Fruit fly (Drosophila melanogaster) whole organism, embryonic: Measurements from ENCODE around the gene Vps52.

Experiments
- Abd-B ChIP-seq: fragments of 200-800 bp; sonication (Bioruptor generic); optimal IDR thresholded peaks from 2 replicates; lab custom pipeline; 2018; ENCODE audit warnings: missing biosample characterization, mild to moderate bottlenecking, missing genetic modification characterization, moderate library complexity
- Ada2b ChIP-seq: fragments of 200-800 bp; sonication (Bioruptor generic); IDR thresholded peaks from 2 replicates; pipeline ENCODE4 v1.3.6; 2022; ENCODE audit warnings: missing biosample characterization, missing genetic modification characterization
- Antp ChIP-seq: fragments of 200-800 bp; sonication (Bioruptor generic); optimal IDR thresholded peaks from 3 replicates; lab custom pipeline; 2016; ENCODE audit warnings: missing biosample characterization, missing genetic modification characterization
- Atf3 ChIP-seq: fragments of 200-800 bp; sonication (Bioruptor generic); optimal IDR thresholded peaks from 3 replicates; lab custom pipeline; 2016; ENCODE audit warnings: missing biosample characterization, missing genetic modification characterization
- Awh ChIP-seq: fragments of 200-800 bp; sonication (Bioruptor generic); IDR thresholded peaks from 2 replicates; pipeline ENCODE4, ENCODE4 v1.3.6; 2022; ENCODE audit warnings: missing biosample characterization, missing genetic modification characterization
- B-H1 ChIP-seq: fragments of 200-800 bp; sonication (Bioruptor generic); IDR thresholded peaks from 3 replicates; pipeline ENCODE4 v1.3.6; 2022; ENCODE audit warnings: missing biosample characterization, missing genetic modification characterization
- CG11723 ChIP-seq: fragments of 200-800 bp; sonication (Bioruptor generic); optimal IDR thresholded peaks from 2 replicates; lab custom pipeline; 2017; ENCODE audit warnings: missing biosample characterization, mild to moderate bottlenecking, missing genetic modification characterization
- CG12391 ChIP-seq: fragments of 200-800 bp; sonication (Bioruptor generic); optimal IDR thresholded peaks from 3 replicates; lab custom pipeline; 2018; ENCODE audit warnings: missing biosample characterization, mild to moderate bottlenecking, missing genetic modification characterization, moderate library complexity
- CG12769 ChIP-seq: fragments of 200-800 bp; sonication (Bioruptor generic); optimal IDR thresholded peaks from 2 replicates; lab custom pipeline; 2019; ENCODE audit warnings: missing biosample characterization, mild to moderate bottlenecking, missing genetic modification characterization, moderate library complexity
- CG14441 ChIP-seq: fragments of 200-800 bp; sonication (Bioruptor generic); IDR thresholded peaks from 2 replicates; pipeline ENCODE4 v1.3.6; 2022; ENCODE audit warnings: missing biosample characterization, missing genetic modification characterization
- CG16779 ChIP-seq: fragments of 200-800 bp; sonication (Bioruptor generic); IDR thresholded peaks from 2 replicates; pipeline ENCODE4 v1.3.6; 2022; ENCODE audit warnings: missing biosample characterization, missing genetic modification characterization
- CG16813 ChIP-seq: fragments of 200-800 bp; sonication (Bioruptor generic); IDR thresholded peaks from 3 replicates; pipeline ENCODE4 v1.3.6; 2022; ENCODE audit warnings: missing biosample characterization, missing genetic modification characterization; ENCODE audit not compliant: partially characterized antibody
- CG17912 ChIP-seq: fragments of 200-800 bp; sonication (Bioruptor generic); optimal IDR thresholded peaks from 2 replicates; lab custom pipeline; 2018; ENCODE audit warnings: missing biosample characterization, mild to moderate bottlenecking, missing genetic modification characterization
- CG18011 ChIP-seq: fragments of 200-800 bp; sonication (Bioruptor generic); optimal IDR thresholded peaks from 2 replicates; lab custom pipeline; 2017; ENCODE audit warnings: missing biosample characterization, missing genetic modification characterization, mild to moderate bottlenecking, moderate library complexity, missing genotype
- CG2889 ChIP-seq: fragments of 200-800 bp; sonication (Bioruptor generic); IDR thresholded peaks from 3 replicates; pipeline ENCODE4 v1.3.6; 2022; ENCODE audit warnings: missing biosample characterization, missing genetic modification characterization
- CG4820 ChIP-seq: fragments of 200-800 bp; sonication (Bioruptor generic); optimal IDR thresholded peaks from 3 replicates; lab custom pipeline; 2016; ENCODE audit warnings: missing biosample characterization, missing genetic modification characterization
- CG8944 ChIP-seq: fragments of 200-800 bp; sonication (Bioruptor generic); optimal IDR thresholded peaks from 3 replicates; lab custom pipeline; 2016; ENCODE audit warnings: missing biosample characterization, missing genetic modification characterization
- CG9727 ChIP-seq: fragments of 200-800 bp; sonication (Bioruptor generic); optimal IDR thresholded peaks from 3 replicates; lab custom pipeline; 2017; ENCODE audit warnings: missing biosample characterization, mild to moderate bottlenecking, missing genetic modification characterization
- Doc2 ChIP-seq: fragments of 200-800 bp; sonication (Bioruptor generic); IDR thresholded peaks from 2 replicates; pipeline ENCODE4 v1.3.6; 2022; ENCODE audit warnings: missing biosample characterization, missing genetic modification characterization
- HHEX ChIP-seq: fragments of 200-800 bp; sonication (Bioruptor generic); optimal IDR thresholded peaks from 3 replicates; lab custom pipeline; 2017; ENCODE audit warnings: missing biosample characterization, mild to moderate bottlenecking, missing genetic modification characterization, missing genetic modification reagents
- Hand ChIP-seq: fragments of 200-800 bp; sonication (Bioruptor generic); optimal IDR thresholded peaks from 2 replicates; lab custom pipeline; 2017; ENCODE audit warnings: mild to moderate bottlenecking, missing biosample characterization, missing genetic modification reagents, missing genetic modification characterization
- HmgZ ChIP-seq: fragments of 200-800 bp; sonication (Bioruptor generic); optimal IDR thresholded peaks from 2 replicates; lab custom pipeline; 2018; ENCODE audit warnings: missing biosample characterization, mild to moderate bottlenecking, missing genetic modification characterization
- Hmx ChIP-seq: fragments of 200-800 bp; sonication (Bioruptor generic); optimal IDR thresholded peaks from 2 replicates; lab custom pipeline; 2016; ENCODE audit warnings: missing biosample characterization, missing genetic modification characterization
- Hr78 ChIP-seq, 2 experiments: fragments of 200-800 bp in 1 of 2; fragments of >200 bp in 1 of 2; sonication (Bioruptor generic) in 1 of 2; optimal IDR thresholded peaks; 2 replicates each; lab custom pipeline; 2017 to 2019; ENCODE audit warnings: missing biosample characterization in 2 of 2, missing genetic modification characterization in 2 of 2, mild to moderate bottlenecking in 1 of 2, moderate library complexity in 1 of 2
- Myb ChIP-seq: fragments of 200-800 bp; sonication (Bioruptor generic); optimal IDR thresholded peaks from 2 replicates; lab custom pipeline; 2016; ENCODE audit warnings: missing biosample characterization, missing genetic modification characterization
- Nf-YB ChIP-seq: fragments of 200-800 bp; sonication (Bioruptor generic); optimal IDR thresholded peaks from 3 replicates; lab custom pipeline; 2019; ENCODE audit warnings: missing biosample characterization, mild to moderate bottlenecking, missing genetic modification characterization, moderate library complexity
- Oli ChIP-seq: fragments of 200-800 bp; sonication (Bioruptor generic); optimal IDR thresholded peaks from 2 replicates; lab custom pipeline; 2018; ENCODE audit warnings: missing biosample characterization, mild to moderate bottlenecking, missing genetic modification characterization, moderate library complexity
- Trl ChIP-seq, 3 experiments: fragments of >200 bp in 2 of 3; fragments of 200-800 bp in 1 of 3; sonication (Bioruptor generic) in 1 of 3; optimal IDR thresholded peaks; 2 replicates in 1 of 3; 3 replicates in 2 of 3; lab custom pipeline; 2016 to 2017; ENCODE audit warnings: missing biosample characterization in 1 of 3, missing genetic modification characterization in 1 of 3
- abd-A ChIP-seq: fragments of 200-800 bp; sonication (Bioruptor generic); optimal IDR thresholded peaks from 3 replicates; lab custom pipeline; 2019; ENCODE audit warnings: missing biosample characterization, mild to moderate bottlenecking, missing genetic modification characterization, moderate library complexity
- aop ChIP-seq: fragments of 200-800 bp; sonication (Bioruptor generic); IDR thresholded peaks from 2 replicates; pipeline ENCODE4 v1.3.6; 2022; ENCODE audit warnings: missing biosample characterization, missing genetic modification characterization
- bsh ChIP-seq, 2 experiments: fragments of 200-800 bp; sonication (Bioruptor generic); optimal IDR thresholded peaks; 2 replicates each; lab custom pipeline; 2017 to 2018; ENCODE audit warnings: mild to moderate bottlenecking in 2 of 2, missing biosample characterization in 2 of 2, missing genetic modification characterization in 2 of 2, moderate library complexity in 1 of 2
- cas ChIP-seq: fragments of 200-800 bp; sonication (Bioruptor generic); IDR thresholded peaks from 2 replicates; pipeline ENCODE4 v1.3.6; 2022; ENCODE audit warnings: missing biosample characterization, missing genetic modification characterization
- crc ChIP-seq: fragments of 200-800 bp; sonication (Bioruptor generic); optimal IDR thresholded peaks from 2 replicates; lab custom pipeline; 2016; ENCODE audit warnings: missing biosample characterization, missing genetic modification characterization
- ewg ChIP-seq: fragments of 200-800 bp; sonication (Bioruptor generic); optimal IDR thresholded peaks from 3 replicates; lab custom pipeline; 2017; ENCODE audit warnings: mild to moderate bottlenecking, missing biosample characterization, missing genetic modification reagents, missing genetic modification characterization
- gcm2 ChIP-seq: fragments of 200-800 bp; sonication (Bioruptor generic); optimal IDR thresholded peaks from 2 replicates; lab custom pipeline; 2016; ENCODE audit warnings: missing biosample characterization, missing genetic modification characterization
- gem ChIP-seq: fragments of 200-800 bp; sonication (Bioruptor generic); optimal IDR thresholded peaks from 2 replicates; lab custom pipeline; 2019; ENCODE audit warnings: missing biosample characterization, mild to moderate bottlenecking, missing genetic modification characterization, moderate library complexity
- luna ChIP-seq: fragments of 200-800 bp; sonication (Bioruptor generic); optimal IDR thresholded peaks from 2 replicates; lab custom pipeline; 2016; ENCODE audit warnings: missing biosample characterization, missing genetic modification characterization
- org-1 ChIP-seq: fragments of 200-800 bp; sonication (Bioruptor generic); optimal IDR thresholded peaks from 2 replicates; lab custom pipeline; 2017; ENCODE audit warnings: missing biosample characterization, missing genetic modification characterization
- pan ChIP-seq, 4 experiments: fragments of >200 bp in 3 of 4; fragments of 200-800 bp in 1 of 4; sonication (Bioruptor generic) in 1 of 4; optimal IDR thresholded peaks in 3 of 4; IDR thresholded peaks in 1 of 4; 2 replicates each; pipeline versions ENCODE4 v1.3.6 to Lab custom; 2017 to 2022; ENCODE audit warnings: missing biosample characterization in 2 of 4, missing genetic modification characterization in 2 of 4, mixed read lengths in 1 of 4
- pho ChIP-seq: fragments of 200-800 bp; sonication (Bioruptor generic); optimal IDR thresholded peaks from 2 replicates; lab custom pipeline; 2016; ENCODE audit warnings: missing biosample characterization, missing genetic modification characterization
- schlank ChIP-seq: fragments of 200-800 bp; sonication (Bioruptor generic); optimal IDR thresholded peaks from 2 replicates; lab custom pipeline; 2018; ENCODE audit warnings: missing biosample characterization, mild to moderate bottlenecking, missing genetic modification characterization
- stwl ChIP-seq: fragments of 200-800 bp; sonication (Bioruptor generic); optimal IDR thresholded peaks from 3 replicates; lab custom pipeline; 2018; ENCODE audit warnings: missing biosample characterization, mild to moderate bottlenecking, missing genetic modification characterization, moderate library complexity
- sug ChIP-seq: fragments of 200-800 bp; optimal IDR thresholded peaks from 2 replicates; lab custom pipeline; 2019; ENCODE audit warnings: missing biosample characterization, mild to moderate bottlenecking, missing genetic modification characterization, moderate library complexity
- tll ChIP-seq, 2 experiments: fragments of 200-800 bp in 1 of 2; fragments of >200 bp in 1 of 2; sonication (Bioruptor generic) in 1 of 2; optimal IDR thresholded peaks; 2 replicates each; lab custom pipeline; 2017 to 2019; ENCODE audit warnings: missing biosample characterization in 2 of 2, missing genetic modification characterization in 2 of 2, mild to moderate bottlenecking in 1 of 2, moderate library complexity in 1 of 2

Gene Vps52

DNA sequence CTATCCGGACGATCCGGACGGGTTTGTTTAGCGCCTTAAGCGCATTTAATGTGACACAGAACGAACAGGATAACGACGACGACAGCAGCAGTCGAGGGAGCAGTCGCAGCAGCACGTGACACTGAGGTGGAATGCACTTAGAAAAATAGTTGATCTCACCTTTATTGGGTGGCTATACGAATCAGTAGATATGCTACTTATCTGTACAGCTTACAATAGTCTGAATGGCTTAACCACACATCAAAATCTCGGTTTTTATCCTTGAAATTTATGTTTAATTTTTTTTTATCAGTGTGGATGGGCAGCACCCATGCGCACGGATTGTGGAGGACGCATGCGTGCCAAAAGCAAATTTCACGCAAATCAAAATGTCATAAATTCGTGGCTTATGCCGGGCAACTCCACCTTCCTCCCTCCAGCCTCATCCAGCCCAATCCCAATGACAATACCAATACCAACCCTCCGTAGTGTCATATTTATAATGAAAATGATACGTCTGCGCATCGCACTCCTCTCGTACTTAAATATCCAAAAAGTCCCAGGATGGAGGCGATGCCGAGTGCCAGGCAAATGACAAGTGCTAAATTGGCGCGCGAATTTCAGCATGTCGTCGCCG is 15.8 kb downstream of the Vps52 start (continued):
- TF ChIP-seq B-H1 (GFP tag; lab: Robert Waterston, UW) (no peak), ewg (GFP tag; lab: Kevin White, UChicago) (peak; percentile 30), Hr78 (GFP tag; optimal IDR thresholded peaks at IDR 0.05; lab: Kevin White, UChicago) (no peak), CG11723 (GFP tag; lab: Kevin White, UChicago) (no peak), CG9727 (GFP tag; lab: Kevin White, UChicago) (no peak), gcm2 (no peak)

DNA sequence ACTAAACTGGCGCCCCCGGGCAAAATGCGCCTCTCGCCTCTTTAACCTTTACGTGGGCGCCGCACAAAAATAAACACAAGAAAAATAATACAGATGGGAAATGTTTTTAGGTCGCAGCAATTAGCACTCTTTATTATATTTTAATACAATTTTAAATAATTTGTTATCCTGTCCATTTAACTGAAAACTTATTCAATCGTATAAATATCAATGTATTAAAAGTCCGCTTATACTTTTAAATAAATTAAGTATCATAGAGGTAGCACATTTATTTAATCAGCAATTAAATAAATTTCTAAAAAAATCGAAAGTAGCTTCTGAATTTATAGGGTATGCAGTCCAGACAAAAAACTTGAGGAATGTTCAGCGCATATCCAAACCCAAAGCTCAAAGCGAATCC is 16.6 kb downstream of the Vps52 start:
- TF ChIP-seq bsh (GFP tag; optimal IDR thresholded peaks at IDR 0.05; lab: Kevin White, UChicago) (no peak), CG18011 (GFP tag; lab: Kevin White, UChicago) (no peak), luna (GFP tag; lab: Kevin White, UChicago) (no peak), crc (GFP tag; lab: Kevin White, UChicago) (no peak), pan (optimal IDR thresholded peaks at IDR 0.05; lab: Kevin White, UChicago) (no peak), pan (GFP tag; optimal IDR thresholded peaks at IDR 0.05 in 1 of 2, IDR thresholded peaks at IDR 0.05 in 1 of 2) (no peak), aop (GFP tag; lab: Robert Waterston, UW) (no peak), Nf-YB (GFP tag; lab: Kevin White, UChicago) (no peak), HmgZ (tag; lab: Kevin White, UChicago) (no peak), CG4820 (GFP tag; lab: Kevin White, UChicago) (no peak), org-1 (GFP tag; lab: Kevin White, UChicago) (no peak)

DNA sequence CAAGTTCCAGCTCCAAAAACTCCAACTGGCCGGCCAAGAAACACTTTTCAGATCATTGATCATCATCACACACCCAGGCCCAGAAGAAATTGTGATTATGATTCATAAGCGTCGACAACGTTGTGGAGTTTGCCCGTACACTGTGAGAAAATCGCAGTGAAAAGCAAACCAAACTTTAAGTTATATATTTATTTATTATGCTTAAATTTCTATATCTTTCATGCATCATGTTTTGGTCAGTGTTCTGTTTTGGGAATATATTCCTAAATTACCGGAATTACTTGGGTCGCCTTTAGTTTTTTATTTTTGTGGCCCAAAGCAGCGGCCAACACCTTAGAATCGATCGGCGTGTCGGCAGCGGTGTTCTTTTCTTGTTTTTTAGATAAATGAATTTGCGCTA is 18.6 kb downstream of the Vps52 start:
- TF ChIP-seq Ada2b (GFP tag; lab: Robert Waterston, UW) (no peak), tll (GFP tag; optimal IDR thresholded peaks at IDR 0.05; lab: Kevin White, UChicago) (no peak), Oli (tag; lab: Kevin White, UChicago) (peak; percentile 11), CG12391 (peak; percentile 0), Atf3 (GFP tag; lab: Kevin White, UChicago) (no peak), CG16779 (no peak), gem (peak; percentile 33), CG14441 (GFP tag; lab: Robert Waterston, UW) (no peak)
- TF ChIP-seq, all 482 proteins: peak for 3

DNA sequence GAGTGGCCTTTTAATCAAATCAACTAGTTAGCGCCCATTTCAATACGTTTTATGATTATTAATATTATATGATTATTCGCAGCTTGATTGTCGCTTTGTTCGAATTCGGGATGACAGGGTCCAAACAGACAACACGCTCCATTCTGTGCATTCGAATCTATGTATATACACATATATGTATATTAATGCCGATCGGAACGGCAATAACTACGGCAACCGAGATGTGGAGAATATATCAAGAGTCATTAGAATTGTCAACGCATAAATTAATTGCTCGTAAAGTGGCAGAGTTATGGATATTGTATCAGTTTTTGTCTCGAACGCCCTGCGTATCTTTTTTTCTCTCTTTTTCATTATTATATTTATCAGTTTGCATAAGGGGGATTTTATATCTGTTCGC is 20.8 kb downstream of the Vps52 start:
- TF ChIP-seq Myb (GFP tag; lab: Kevin White, UChicago): no peak
- no peak for TF ChIP-seq tll (GFP tag; optimal IDR thresholded peaks at IDR 0.05; lab: Kevin White, UChicago)
- no peak for TF ChIP-seq schlank
- no peak for TF ChIP-seq stwl (tag; lab: Kevin White, UChicago)
- TF ChIP-seq Doc2: no peak
- no peak for TF ChIP-seq sug
- TF ChIP-seq Trl (optimal IDR thresholded peaks at IDR 0.05; lab: Kevin White, UChicago): no peak
- TF ChIP-seq Trl (GFP tag; optimal IDR thresholded peaks at IDR 0.05; lab: Kevin White, UChicago): no peak
- TF ChIP-seq Hmx (GFP tag; lab: Kevin White, UChicago): no peak
- TF ChIP-seq pho: no peak
- TF ChIP-seq CG2889 (GFP tag; lab: Robert Waterston, UW): no peak
- peak; percentile 50 for TF ChIP-seq CG12769 (tag; lab: Kevin White, UChicago)
- no peak for TF ChIP-seq cas (GFP tag; lab: Robert Waterston, UW)
- TF ChIP-seq HHEX (GFP tag; lab: Kevin White, UChicago): no peak
- no peak for TF ChIP-seq CG17912 (GFP tag; lab: Kevin White, UChicago)
- TF ChIP-seq CG14441 (GFP tag; lab: Robert Waterston, UW): no peak
- TF ChIP-seq abd-A: peak; percentile 98
- TF ChIP-seq CG8944 (GFP tag; lab: Kevin White, UChicago): no peak
- TF ChIP-seq Abd-B (GFP tag; lab: Kevin White, UChicago): no peak
- peak; percentile 61; the same call in 1 of the 2 replicates for TF ChIP-seq Awh
- TF ChIP-seq Antp (GFP tag; lab: Kevin White, UChicago): no peak
- no peak for TF ChIP-seq CG16813 (GFP tag; lab: Robert Waterston, UW)
- no peak for TF ChIP-seq Hand (GFP tag; lab: Kevin White, UChicago)
